Worm (Caenorhabditis elegans) whole organism, young adult: ENCODE measurements around the gene rpl-15.

Experiments used
- F22D6.2 ChIP-seq: sonication (generic microtip); optimal IDR thresholded peaks from 2 replicates; lab custom pipeline; 2016; ENCODE audit warnings: mild to moderate bottlenecking, missing genetic modification characterization, missing compliant biosample characterization
- Y53F4B.3 ChIP-seq: fragments of 200-800 bp; sonication (Bioruptor generic); IDR thresholded peaks from 2 replicates; pipeline ENCODE4 v1.3.6; 2022; ENCODE audit warnings: missing genetic modification reagents, missing genetic modification characterization, missing compliant biosample characterization
- aptf-2 ChIP-seq: fragments of 200-800 bp; sonication (Bioruptor generic); conservative IDR thresholded peaks from 2 replicates; pipeline ENCODE4 v1.3.6; 2022; ENCODE audit warnings: missing genetic modification reagents, missing genetic modification characterization, missing compliant biosample characterization
- dpl-1 ChIP-seq: fragments of 150-350 bp; optimal IDR thresholded peaks from 2 replicates; lab custom pipeline; 2014; ENCODE audit warnings: missing biosample characterization, missing genetic modification reagents, missing genetic modification characterization
- ets-4 ChIP-seq: fragments of 200-800 bp; sonication (Bioruptor generic); optimal IDR thresholded peaks from 2 replicates; lab custom pipeline; 2018; ENCODE audit warnings: mild to moderate bottlenecking, missing genetic modification characterization, missing compliant biosample characterization
- nfya-1 ChIP-seq: sonication (generic microtip); optimal IDR thresholded peaks from 2 replicates; lab custom pipeline; 2017; ENCODE audit warnings: antibody characterized with exemption, missing compliant biosample characterization, missing genetic modification characterization, borderline replicate concordance; ENCODE audit not compliant: insufficient read depth
- ztf-18 ChIP-seq: sonication (generic microtip); optimal IDR thresholded peaks from 2 replicates; lab custom pipeline; 2016; ENCODE audit warnings: missing genotype, mild to moderate bottlenecking, missing genetic modification characterization, missing compliant biosample characterization

DNA sequence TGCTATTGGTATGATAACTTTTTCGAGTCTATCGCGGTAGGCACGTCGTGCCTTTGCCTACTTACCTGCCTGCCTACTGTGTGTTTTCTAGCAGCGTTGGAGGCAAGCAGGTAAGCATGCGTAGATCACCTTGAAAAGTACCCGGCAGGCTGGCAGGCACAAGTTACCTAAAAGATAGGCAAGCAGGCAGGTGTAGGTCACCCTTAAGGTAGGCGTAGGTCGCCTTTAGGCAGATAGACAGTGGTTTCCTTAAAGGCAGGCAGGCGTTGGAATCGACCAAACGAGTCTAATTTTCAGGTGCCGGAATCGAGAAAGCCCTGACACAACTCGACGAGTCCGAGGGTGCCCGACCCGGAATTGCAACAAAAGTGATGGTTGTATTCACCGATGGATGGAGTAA, 34.6 kb downstream of the rpl-15 start:
- TF ChIP-seq nfya-1 (tag; lab: Kevin White, UChicago) (no peak), ets-4 (GFP tag; lab: Kevin White, UChicago) (no peak), ztf-18 (tag; lab: Kevin White, UChicago) (no peak), Y53F4B.3 (no peak), dpl-1 (GFP tag; lab: Kevin White, UChicago) (no peak), aptf-2 (GFP tag; lab: Robert Waterston, UW) (no peak), F22D6.2 (tag; lab: Kevin White, UChicago) (no peak)
